Worm (Caenorhabditis elegans) whole organism, young adult: Measurements from ENCODE around the gene F11E6.9.

Experiments used
- F22D6.2 ChIP-seq: sonication (generic microtip); optimal IDR thresholded peaks from 2 replicates; lab custom pipeline; 2016; ENCODE audit warnings: mild to moderate bottlenecking, missing genetic modification characterization, missing compliant biosample characterization
- F23B12.7 ChIP-seq: sonication (generic microtip); optimal IDR thresholded peaks from 2 replicates; lab custom pipeline; 2017; ENCODE audit warnings: missing genetic modification characterization, mild to moderate bottlenecking, missing compliant biosample characterization, antibody characterized with exemption, moderate library complexity; ENCODE audit not compliant: insufficient read depth
- F37B4.10 ChIP-seq: fragments of 200-800 bp; sonication (Bioruptor generic); IDR thresholded peaks from 2 replicates; pipeline ENCODE4 v1.3.6; 2022; ENCODE audit warnings: missing genetic modification characterization, missing compliant biosample characterization
- F57A8.1 ChIP-seq: fragments of 200-800 bp; sonication (Bioruptor generic); optimal IDR thresholded peaks from 2 replicates; lab custom pipeline; 2018; ENCODE audit warnings: mild to moderate bottlenecking, missing genetic modification characterization, moderate library complexity, missing compliant biosample characterization
- F57C9.4 ChIP-seq: sonication (generic microtip); optimal IDR thresholded peaks from 2 replicates; lab custom pipeline; 2017; ENCODE audit warnings: mild to moderate bottlenecking, missing genetic modification characterization, missing compliant biosample characterization
- T26A5.8 ChIP-seq: sonication (generic microtip); optimal IDR thresholded peaks from 2 replicates; lab custom pipeline; 2016; ENCODE audit warnings: missing genetic modification characterization, missing compliant biosample characterization
- Y53G8AR.9 ChIP-seq: fragments of 200-800 bp; sonication (Bioruptor generic); conservative IDR thresholded peaks from 2 replicates; pipeline ENCODE4 v1.3.6; 2022; ENCODE audit warnings: missing genetic modification reagents, missing genetic modification characterization, missing compliant biosample characterization
- Y56A3A.18 ChIP-seq: fragments of 200-800 bp; sonication (Bioruptor generic); IDR thresholded peaks from 2 replicates; pipeline ENCODE4 v1.3.6; 2022; ENCODE audit warnings: missing genetic modification reagents, missing genetic modification characterization, missing compliant biosample characterization
- Y95B8A.8 ChIP-seq: fragments of 200-800 bp; sonication (Bioruptor generic); IDR thresholded peaks from 2 replicates; pipeline ENCODE4 v1.3.6; 2022; ENCODE audit warnings: missing genetic modification reagents, missing genetic modification characterization, missing compliant biosample characterization
- bed-1 ChIP-seq: fragments of 200-800 bp; sonication (Bioruptor generic); IDR thresholded peaks from 2 replicates; pipeline ENCODE4 v1.3.6; 2022; ENCODE audit warnings: missing genetic modification reagents, missing genetic modification characterization, missing compliant biosample characterization
- bed-2 ChIP-seq: fragments of 200-800 bp; sonication (Bioruptor generic); IDR thresholded peaks from 2 replicates; pipeline ENCODE4 v1.3.6; 2022; ENCODE audit warnings: missing genetic modification reagents, missing genetic modification characterization, missing compliant biosample characterization
- ceh-100 ChIP-seq: fragments of 200-800 bp; sonication (Bioruptor generic); IDR thresholded peaks from 2 replicates; pipeline ENCODE4 v1.3.6; 2022; ENCODE audit warnings: missing genetic modification reagents, missing genetic modification characterization, missing compliant biosample characterization
- ceh-58 ChIP-seq: fragments of 200-800 bp; sonication (Bioruptor generic); IDR thresholded peaks from 2 replicates; pipeline ENCODE4 v1.3.6; 2022; ENCODE audit warnings: missing genetic modification characterization, missing compliant biosample characterization
- die-1 ChIP-seq: sonication (generic microtip); optimal IDR thresholded peaks from 2 replicates; lab custom pipeline; 2016; ENCODE audit warnings: missing genotype, mild to moderate bottlenecking, missing genetic modification characterization, missing compliant biosample characterization
- egl-18 ChIP-seq: fragments of 200-800 bp; sonication (Bioruptor generic); IDR thresholded peaks from 2 replicates; pipeline ENCODE4 v1.3.6; 2022; ENCODE audit warnings: missing genetic modification reagents, missing genetic modification characterization, missing compliant biosample characterization
- hmg-1.2 ChIP-seq: fragments of 200-800 bp; sonication (Bioruptor generic); IDR thresholded peaks from 2 replicates; pipeline ENCODE4 v1.3.6; 2022; ENCODE audit warnings: missing genetic modification reagents, missing genetic modification characterization, missing compliant biosample characterization
- let-526 ChIP-seq: fragments of 200-800 bp; sonication (Bioruptor generic); IDR thresholded peaks from 2 replicates; pipeline ENCODE4 v1.3.6; 2022; ENCODE audit warnings: missing genetic modification reagents, missing genetic modification characterization, missing compliant biosample characterization
- let-607 ChIP-seq, 2 experiments: fragments of 200-800 bp in 1 of 2; sonication (Bioruptor generic) in 1 of 2; sonication (generic microtip) in 1 of 2; optimal IDR thresholded peaks; 2 replicates each; lab custom pipeline; 2016 to 2018; ENCODE audit warnings: mild to moderate bottlenecking in 2 of 2, missing compliant biosample characterization in 2 of 2, missing genetic modification characterization in 2 of 2, moderate library complexity in 2 of 2, missing genotype in 1 of 2
- lin-40 ChIP-seq: sonication (generic microtip); optimal IDR thresholded peaks from 2 replicates; lab custom pipeline; 2016; ENCODE audit warnings: missing genetic modification characterization, mild to moderate bottlenecking, missing compliant biosample characterization, missing genotype, missing genetic modification reagents
- lsy-27 ChIP-seq: sonication (generic microtip); optimal IDR thresholded peaks from 2 replicates; lab custom pipeline; 2017; ENCODE audit warnings: missing genetic modification characterization, mild to moderate bottlenecking, missing compliant biosample characterization, antibody characterized with exemption, missing genotype, borderline replicate concordance; ENCODE audit not compliant: insufficient read depth
- mcd-1 ChIP-seq: fragments of 200-800 bp; sonication (Bioruptor generic); IDR thresholded peaks from 2 replicates; pipeline ENCODE4 v1.3.6; 2022; ENCODE audit warnings: missing genetic modification reagents, missing genetic modification characterization, missing compliant biosample characterization
- nfya-1 ChIP-seq: sonication (generic microtip); optimal IDR thresholded peaks from 2 replicates; lab custom pipeline; 2017; ENCODE audit warnings: antibody characterized with exemption, missing compliant biosample characterization, missing genetic modification characterization, borderline replicate concordance; ENCODE audit not compliant: insufficient read depth
- nhr-120 ChIP-seq: fragments of 200-800 bp; sonication (Bioruptor generic); IDR thresholded peaks from 2 replicates; pipeline ENCODE4 v1.3.6; 2022; ENCODE audit warnings: missing genetic modification characterization, missing compliant biosample characterization
- rpc-1 ChIP-seq, 2 experiments: fragments of 150-350 bp in 1 of 2; sonication (generic microtip) in 1 of 2; optimal IDR thresholded peaks; 2 replicates each; lab custom pipeline; 2014 to 2018; ENCODE audit warnings: missing biosample characterization in 1 of 2, missing genetic modification characterization in 1 of 2, missing genetic modification reagents in 1 of 2, missing genotype in 1 of 2
- sdz-38 ChIP-seq: sonication (generic microtip); optimal IDR thresholded peaks from 2 replicates; lab custom pipeline; 2016; ENCODE audit warnings: missing genotype, missing genetic modification characterization, missing compliant biosample characterization
- snpc-1.1 ChIP-seq: sonication (generic microtip); optimal IDR thresholded peaks from 2 replicates; lab custom pipeline; 2017; ENCODE audit warnings: missing genetic modification characterization, mild to moderate bottlenecking, missing compliant biosample characterization, antibody characterized with exemption, moderate library complexity, missing genotype, missing genetic modification reagents; ENCODE audit not compliant: insufficient read depth
- tlf-1 ChIP-seq: fragments of 200-800 bp; sonication (Bioruptor generic); optimal IDR thresholded peaks from 2 replicates; lab custom pipeline; 2018; ENCODE audit warnings: mild to moderate bottlenecking, missing genetic modification characterization, missing compliant biosample characterization
- unc-130 ChIP-seq: sonication (generic microtip); optimal IDR thresholded peaks from 2 replicates; lab custom pipeline; 2016; ENCODE audit warnings: missing genetic modification reagents, missing genetic modification characterization, missing compliant biosample characterization
- zim-3 ChIP-seq: sonication (generic microtip); optimal IDR thresholded peaks from 2 replicates; lab custom pipeline; 2017; ENCODE audit warnings: mild to moderate bottlenecking, missing genetic modification characterization, moderate library complexity, missing compliant biosample characterization
- ztf-18 ChIP-seq: sonication (generic microtip); optimal IDR thresholded peaks from 2 replicates; lab custom pipeline; 2016; ENCODE audit warnings: missing genotype, mild to moderate bottlenecking, missing genetic modification characterization, missing compliant biosample characterization
- ztf-22 ChIP-seq: fragments of 200-800 bp; sonication (Bioruptor generic); optimal IDR thresholded peaks from 2 replicates; lab custom pipeline; 2018; ENCODE audit warnings: mild to moderate bottlenecking, missing genetic modification characterization, moderate library complexity, missing compliant biosample characterization
- ztf-25 ChIP-seq: fragments of 200-800 bp; sonication (Bioruptor generic); IDR thresholded peaks from 2 replicates; pipeline ENCODE4 v1.3.6; 2022; ENCODE audit warnings: missing genetic modification reagents, missing genetic modification characterization, missing compliant biosample characterization
- ztf-28 ChIP-seq: fragments of 200-800 bp; sonication (Bioruptor generic); IDR thresholded peaks from 2 replicates; pipeline ENCODE4 v1.3.6; 2022; ENCODE audit warnings: missing genetic modification reagents, missing genetic modification characterization, missing compliant biosample characterization

Gene F11E6.9

DNA sequence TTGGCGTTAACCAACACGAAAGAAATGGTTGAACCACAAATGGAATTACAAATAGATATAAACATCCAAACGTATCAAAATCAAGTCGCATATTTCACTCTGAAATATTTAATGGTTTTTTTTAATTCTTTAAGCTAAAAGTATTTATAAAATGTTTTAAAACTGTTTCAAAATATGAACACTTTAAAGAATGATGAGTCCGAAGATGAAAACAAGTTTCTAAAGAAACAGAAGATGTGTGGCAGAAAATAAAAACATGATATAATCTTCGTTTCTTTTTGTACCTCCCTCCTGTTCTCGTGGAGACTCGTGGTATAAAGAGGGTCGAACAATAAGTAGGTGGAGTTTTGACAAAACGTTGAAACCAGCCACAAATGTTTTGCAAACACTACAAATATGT, 43.9 kb downstream of the F11E6.9 start, which contains the start of gene lact-6:
TSS of gene lact-6 (minus strand) at position 101 of the 400 bp plus-strand sequence.
- no peak for TF ChIP-seq bed-2 (GFP tag; lab: Robert Waterston, UW)
- no peak for TF ChIP-seq bed-1 (GFP tag; lab: Robert Waterston, UW)
- TF ChIP-seq F57A8.1 (GFP tag; lab: Kevin White, UChicago), result no peak
- no peak for TF ChIP-seq ceh-58
- no peak for TF ChIP-seq unc-130 (GFP tag; lab: Kevin White, UChicago)
- TF ChIP-seq nfya-1, result no peak
- TF ChIP-seq egl-18, result no peak
- no peak for TF ChIP-seq Y95B8A.8 (GFP tag; lab: Robert Waterston, UW)
- TF ChIP-seq die-1 (tag; lab: Kevin White, UChicago), result no peak
- no peak for TF ChIP-seq hmg-1.2 (GFP tag; lab: Robert Waterston, UW)
- TF ChIP-seq Y53G8AR.9 (GFP tag; lab: Robert Waterston, UW), result no peak
- no peak for TF ChIP-seq lin-40
- no peak for TF ChIP-seq T26A5.8

- TF ChIP-seq let-526 (GFP tag; lab: Robert Waterston, UW), result no peak
- TF ChIP-seq ceh-100 (GFP tag; lab: Robert Waterston, UW), result no peak
- no peak for TF ChIP-seq ztf-28 (GFP tag; lab: Robert Waterston, UW)
- TF ChIP-seq zim-3 (tag; lab: Kevin White, UChicago), result no peak
- no peak for TF ChIP-seq die-1 (tag; lab: Kevin White, UChicago)
- TF ChIP-seq F23B12.7 (tag; lab: Kevin White, UChicago), result no peak
- TF ChIP-seq Y56A3A.18 (GFP tag; lab: Robert Waterston, UW), result no peak
- TF ChIP-seq F57C9.4 (tag; lab: Kevin White, UChicago), result no peak
Measured at ce11 chrIV:17427423-17427822, 47.7 kb downstream of the F11E6.9 start, which contains the start of gene C06A12.3. TSS of gene C06A12.3 (plus strand) at chrIV:17427723.

ce11 chrIV:17426970-17427369, 48.2 kb downstream of the F11E6.9 start:
- TF ChIP-seq snpc-1.1 (tag; lab: Kevin White, UChicago) (no peak), ztf-28 (GFP tag; lab: Robert Waterston, UW) (no peak), sdz-38 (no peak), lsy-27 (no peak), ztf-25 (GFP tag; lab: Robert Waterston, UW) (no peak), nhr-120 (no peak), rpc-1 (optimal IDR thresholded peaks at IDR 0.05; lab: Kevin White, UChicago) (no peak), rpc-1 (tag; optimal IDR thresholded peaks at IDR 0.05; lab: Kevin White, UChicago) (no peak), hmg-1.2 (GFP tag; lab: Robert Waterston, UW) (no peak), let-607 (tag; optimal IDR thresholded peaks at IDR 0.05; lab: Kevin White, UChicago) (no peak), ztf-18 (tag; lab: Kevin White, UChicago) (no peak), mcd-1 (GFP tag; lab: Robert Waterston, UW) (no peak), F22D6.2 (tag; lab: Kevin White, UChicago) (no peak), ztf-22 (GFP tag; lab: Kevin White, UChicago) (no peak), F37B4.10 (GFP tag; lab: Robert Waterston, UW) (no peak), tlf-1 (GFP tag; lab: Kevin White, UChicago) (no peak)
